Fruit fly (Drosophila melanogaster): ENCODE results near the gene nwk.

Gene nwk

DNA sequence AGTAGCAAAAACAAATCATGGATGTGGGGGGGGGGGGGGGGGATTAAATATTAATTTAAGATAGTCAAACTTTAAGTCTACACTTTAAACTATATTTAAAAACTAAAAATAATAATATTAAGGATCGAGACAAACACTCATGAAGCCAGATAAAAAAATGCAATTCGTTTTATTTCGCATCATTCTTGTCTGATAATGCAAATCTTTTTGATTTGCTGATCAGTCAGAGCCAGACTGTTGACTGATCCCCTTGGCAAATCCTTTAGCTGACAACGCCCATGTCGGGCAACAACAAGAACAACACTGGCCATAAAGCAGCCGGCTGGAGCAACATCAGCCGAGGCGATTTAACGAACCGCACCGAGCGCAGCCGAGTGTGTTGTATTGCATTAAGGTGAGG lies 55.3 kb downstream of the nwk start:
- no peak for TF ChIP-seq Myc (optimal IDR thresholded peaks at IDR 0.05)
- TF ChIP-seq N (GFP tag; optimal IDR thresholded peaks at IDR 0.05): no peak
- no peak for TF ChIP-seq CG32264 (GFP tag; optimal IDR thresholded peaks at IDR 0.05)
- no peak for TF ChIP-seq Sp1 (GFP tag; optimal IDR thresholded peaks at IDR 0.05)
- TF ChIP-seq pan (optimal IDR thresholded peaks at IDR 0.05): no peak
- no peak for TF ChIP-seq HLH106 (tag; optimal IDR thresholded peaks at IDR 0.05)
- TF ChIP-seq OdsH (GFP tag; optimal IDR thresholded peaks at IDR 0.05): no peak
- no peak for TF ChIP-seq fru (GFP tag; optimal IDR thresholded peaks at IDR 0.05)
- TF ChIP-seq dl (GFP tag; optimal IDR thresholded peaks at IDR 0.05; ENCODE audit: insufficient read depth in 1 of 2, partially characterized antibody in 2 of 2): no peak
- TF ChIP-seq Jra (GFP tag; optimal IDR thresholded peaks at IDR 0.05): no peak
- no peak for TF ChIP-seq Hr83 (GFP tag; optimal IDR thresholded peaks at IDR 0.05; ENCODE audit: poor library complexity, severe bottlenecking)
- TF ChIP-seq tai (GFP tag; optimal IDR thresholded peaks at IDR 0.05): no peak
